Worm (Caenorhabditis elegans): ENCODE results near the gene sna-2.

DNA sequence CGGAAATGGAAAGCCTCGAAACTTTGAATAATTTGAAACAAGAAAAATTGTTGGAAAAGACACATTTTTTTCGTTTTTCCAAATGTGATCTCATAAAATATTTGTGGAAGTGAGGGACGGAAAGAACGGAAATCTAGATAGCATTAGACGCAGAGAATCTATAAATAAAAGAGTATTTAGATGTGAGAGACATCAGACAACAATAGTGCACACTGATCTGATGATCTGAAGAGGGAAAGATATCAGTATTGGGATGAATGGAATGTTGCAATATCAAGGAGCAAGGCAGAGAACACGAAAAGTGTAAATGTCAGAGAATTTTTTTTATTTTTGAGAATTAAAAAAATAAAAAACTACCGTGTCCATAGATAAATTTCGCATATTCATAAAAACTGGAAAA lies 42.6 kb downstream of the sna-2 start:
- TF ChIP-seq nhr-237 (tag; optimal IDR thresholded peaks at IDR 0.05) (no peak), M03D4.4 (tag; optimal IDR thresholded peaks at IDR 0.05) (no peak), elt-1 (tag; optimal IDR thresholded peaks at IDR 0.05; ENCODE audit: borderline replicate concordance, insufficient read depth) (no peak), unc-62 (GFP tag; optimal IDR thresholded peaks at IDR 0.05) (no peak), lsy-2 (tag; optimal IDR thresholded peaks at IDR 0.05) (no peak), cnd-1 (tag; optimal IDR thresholded peaks at IDR 0.05) (no peak), lin-32 (GFP tag; optimal IDR thresholded peaks at IDR 0.05) (no peak), ham-2 (GFP tag; optimal IDR thresholded peaks at IDR 0.05) (no peak)
